Worm (Caenorhabditis elegans) whole organism, late embryonic: ENCODE data around the gene set-25.
"Not testable (repeated sequence)": the region's sequence is repeated elsewhere in the genome, so short reads cannot be mapped to it uniquely, and the experiment has no call there.

Experiments used
- T23F11.4 ChIP-seq: fragments of 200-800 bp; sonication (Bioruptor generic); optimal IDR thresholded peaks from 2 replicates; lab custom pipeline; 2018; ENCODE audit warnings: mild to moderate bottlenecking, missing genetic modification characterization, missing compliant biosample characterization
- Y22D7AL.16 ChIP-seq: sonication (generic microtip); optimal IDR thresholded peaks from 2 replicates; lab custom pipeline; 2016; ENCODE audit warnings: missing genetic modification characterization, missing compliant biosample characterization
- ceh-48 ChIP-seq: sonication (generic microtip); optimal IDR thresholded peaks from 2 replicates; lab custom pipeline; 2016; ENCODE audit warnings: missing genetic modification characterization, inconsistent platforms, missing compliant biosample characterization
- ceh-6 ChIP-seq: fragments of 200-800 bp; sonication (Bioruptor generic); optimal IDR thresholded peaks from 2 replicates; lab custom pipeline; 2018; ENCODE audit warnings: mild to moderate bottlenecking, missing genetic modification characterization, missing compliant biosample characterization
- elt-4 ChIP-seq: sonication (generic microtip); optimal IDR thresholded peaks from 2 replicates; lab custom pipeline; 2016; ENCODE audit warnings: missing genetic modification characterization, missing compliant biosample characterization
- eyg-1 ChIP-seq: sonication (generic microtip); optimal IDR thresholded peaks from 2 replicates; lab custom pipeline; 2016; ENCODE audit warnings: missing genotype, missing genetic modification characterization, missing compliant biosample characterization
- fkh-10 ChIP-seq: fragments of 150-350 bp; optimal IDR thresholded peaks from 2 replicates; lab custom pipeline; 2014; ENCODE audit warnings: missing biosample characterization, missing genetic modification reagents, missing genetic modification characterization
- hlh-15 ChIP-seq: sonication (generic microtip); optimal IDR thresholded peaks from 2 replicates; lab custom pipeline; 2016; ENCODE audit warnings: missing genetic modification characterization, missing compliant biosample characterization
- nfya-1 ChIP-seq: sonication (generic microtip); optimal IDR thresholded peaks from 2 replicates; lab custom pipeline; 2017; ENCODE audit warnings: missing genetic modification characterization, mild to moderate bottlenecking, missing compliant biosample characterization, antibody characterized with exemption, moderate library complexity
- pag-3 ChIP-seq: sonication (generic microtip); optimal IDR thresholded peaks from 2 replicates; lab custom pipeline; 2016; ENCODE audit warnings: missing compliant biosample characterization, missing genetic modification characterization, borderline replicate concordance
- pqm-1 ChIP-seq: sonication (generic microtip); optimal IDR thresholded peaks from 2 replicates; lab custom pipeline; 2016; ENCODE audit warnings: missing genetic modification characterization, missing compliant biosample characterization
- syd-9 ChIP-seq: sonication (generic microtip); optimal IDR thresholded peaks from 2 replicates; lab custom pipeline; 2016; ENCODE audit warnings: mild to moderate bottlenecking, missing genetic modification characterization, moderate library complexity, missing compliant biosample characterization
- tbx-2 ChIP-seq: sonication (generic microtip); optimal IDR thresholded peaks from 2 replicates; lab custom pipeline; 2016; ENCODE audit warnings: missing genetic modification characterization, missing compliant biosample characterization

DNA sequence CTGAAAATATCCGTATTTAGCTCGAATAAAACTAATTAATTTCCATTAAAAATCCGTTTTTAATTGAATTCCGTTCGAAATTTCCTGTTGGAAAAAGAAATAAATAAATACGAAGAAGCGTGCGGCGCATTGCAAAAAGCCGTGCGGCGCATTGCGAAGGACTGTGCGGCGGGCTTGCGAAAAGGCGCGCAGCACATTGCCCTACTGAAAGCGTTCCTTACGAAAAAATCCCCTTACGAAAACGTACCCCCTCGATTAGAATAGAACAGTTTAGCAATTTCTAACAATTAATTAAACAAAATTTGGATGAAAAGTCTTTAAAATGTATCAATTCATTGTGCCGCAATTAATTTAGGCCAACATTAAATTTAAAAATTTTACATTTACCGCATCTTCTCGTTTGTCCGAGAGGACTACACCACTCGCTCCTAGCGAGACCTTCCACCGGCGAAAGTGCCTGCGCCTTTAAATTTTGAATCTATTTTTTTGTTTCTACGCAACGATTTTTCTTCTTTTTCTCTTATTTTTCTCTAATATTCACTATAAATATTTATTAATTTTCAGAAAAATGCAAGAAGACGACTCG, 3.5 kb upstream of the set-25 start, which contains the start of gene npp-18:
- TF ChIP-seq eyg-1; pqm-1 (tag; lab: Kevin White, UChicago); ceh-48 (tag; lab: Kevin White, UChicago); ceh-6 (GFP tag; lab: Kevin White, UChicago); tbx-2 (tag; lab: Kevin White, UChicago); nfya-1; Y22D7AL.16; T23F11.4 (GFP tag; lab: Kevin White, UChicago); hlh-15 (tag; lab: Kevin White, UChicago); syd-9; elt-4 (tag; lab: Kevin White, UChicago); pag-3 (tag; lab: Kevin White, UChicago); fkh-10 (GFP tag; lab: Kevin White, UChicago): not testable (repeated sequence)
